Worm (Caenorhabditis elegans): Measurements from ENCODE around the gene Y102A5C.40.
"Not testable (repeated sequence)": the region's sequence is repeated elsewhere in the genome, so short reads cannot be mapped to it uniquely, and the experiment has no call there.

Y102A5C.40 gene

ce11 chrV:16949609-16950008, 37.3 kb downstream of the Y102A5C.40 start, which contains the start of gene fbxa-111:
Gene fbxa-111 (minus strand): TSS chrV:16949709.
- TF ChIP-seq ets-5 (GFP tag; IDR thresholded peaks at IDR 0.05); elt-2 (tag; optimal IDR thresholded peaks at IDR 0.05); unc-86 (tag; optimal IDR thresholded peaks at IDR 0.05): not testable (repeated sequence)

ce11 chrV:16948011-16948410, 38.9 kb downstream of the Y102A5C.40 start, which contains the start of gene fbxa-112:
Gene fbxa-112 (minus strand): TSS chrV:16948111.
- TF ChIP-seq elt-2, unc-30, rnt-1 (tag; optimal IDR thresholded peaks at IDR 0.05): not testable (repeated sequence)

ce11 chrV:16938731-16939130, 48.2 kb downstream of the Y102A5C.40 start, which contains the start of gene fbxa-148:
Gene fbxa-148 (plus strand): TSS chrV:16939031.
- TF ChIP-seq irx-1, mdl-1, nhr-12 (tag; optimal IDR thresholded peaks at IDR 0.05): not testable (repeated sequence)

Measured in whole organism, L1 larva.